Fruit fly (Drosophila melanogaster) whole organism, embryonic: ENCODE measurements around the gene nst.

Experiments
- CG8924 ChIP-seq: fragments of 200-800 bp; optimal IDR thresholded peaks from 3 replicates; lab custom pipeline; 2019; ENCODE audit warnings: missing biosample characterization, mild to moderate bottlenecking, missing genetic modification characterization, moderate library complexity
- Dll ChIP-seq: fragments of 200-800 bp; sonication (Bioruptor generic); IDR thresholded peaks from 4 replicates; pipeline ENCODE4 v1.3.6; 2022; ENCODE audit warnings: missing biosample characterization, missing genetic modification characterization; ENCODE audit not compliant: partially characterized antibody
- Xbp1 ChIP-seq: fragments of 200-800 bp; sonication (Bioruptor generic); optimal IDR thresholded peaks from 3 replicates; lab custom pipeline; 2016; ENCODE audit warnings: missing biosample characterization, mild to moderate bottlenecking, missing genetic modification characterization
- bcd ChIP-seq: fragments of 200-800 bp; sonication (Bioruptor generic); optimal IDR thresholded peaks from 2 replicates; lab custom pipeline; 2017; ENCODE audit warnings: missing biosample characterization, mild to moderate bottlenecking, missing genetic modification characterization
- dmrt11E ChIP-seq: fragments of 200-800 bp; sonication (Bioruptor generic); optimal IDR thresholded peaks from 3 replicates; lab custom pipeline; 2018; ENCODE audit warnings: missing biosample characterization, mild to moderate bottlenecking, missing genetic modification characterization, moderate library complexity
- nerfin-2 ChIP-seq: fragments of 200-800 bp; sonication (Bioruptor generic); IDR thresholded peaks from 2 replicates; pipeline ENCODE4 v1.3.6; 2022; ENCODE audit warnings: missing biosample characterization, missing genetic modification characterization; ENCODE audit not compliant: partially characterized antibody
- wor ChIP-seq: fragments of 200-800 bp; sonication (Bioruptor generic); IDR thresholded peaks from 2 replicates; pipeline ENCODE4 v1.3.6; 2022; ENCODE audit warnings: missing biosample characterization, missing genetic modification characterization

DNA sequence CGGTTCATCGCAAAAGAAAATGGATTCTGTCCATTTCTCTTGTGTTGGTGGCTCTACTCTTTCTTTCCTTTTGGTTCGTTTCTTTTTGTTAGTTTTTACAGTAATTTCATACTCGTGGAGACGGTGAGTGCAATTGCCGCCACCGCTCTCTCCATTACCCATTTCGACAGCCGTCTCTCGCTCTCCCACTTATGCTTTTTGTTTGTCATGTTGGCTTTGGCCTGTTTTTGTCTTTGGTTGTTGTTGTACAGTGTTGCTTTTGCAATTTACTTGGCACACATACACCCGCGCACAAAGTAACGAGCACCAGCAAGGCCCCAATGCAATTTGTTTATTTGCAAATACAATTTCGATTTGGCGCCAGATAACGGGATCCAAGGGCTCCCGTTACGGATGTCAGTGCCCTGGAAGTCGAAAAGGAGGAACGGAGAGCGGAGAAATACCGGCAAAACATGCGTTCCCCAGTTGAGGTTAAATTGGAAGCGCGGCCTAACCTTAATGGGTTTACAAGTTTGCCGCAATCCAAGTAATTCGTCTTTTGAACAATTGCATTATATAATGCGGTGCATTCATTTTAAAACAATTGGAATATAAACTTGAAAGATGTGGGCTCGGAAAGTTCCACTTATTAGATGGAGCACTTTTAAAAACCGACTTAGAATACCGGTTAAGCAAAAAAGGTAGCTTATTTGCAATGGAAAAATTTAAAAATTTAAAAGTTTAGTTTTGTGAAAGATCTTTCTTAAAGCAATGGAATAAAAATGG is 14.1 kb downstream of the nst start:
- TF ChIP-seq wor: no peak
- TF ChIP-seq dmrt11E: no peak
- no peak for TF ChIP-seq Dll (GFP tag; lab: Robert Waterston, UW)
- TF ChIP-seq nerfin-2 (GFP tag; lab: Robert Waterston, UW): no peak
- no peak for TF ChIP-seq CG8924 (tag; lab: Kevin White, UChicago)
- no peak for TF ChIP-seq Xbp1 (GFP tag; lab: Kevin White, UChicago)
- TF ChIP-seq bcd (GFP tag; lab: Kevin White, UChicago): no peak
